Worm (Caenorhabditis elegans) whole organism, late embryonic: ENCODE results near the gene EGAP2.1.

ENCODE experiments used
- C38D4.7 ChIP-seq: fragments of 200-800 bp; sonication (Bioruptor generic); optimal IDR thresholded peaks from 2 replicates; lab custom pipeline; 2018; ENCODE audit warnings: mild to moderate bottlenecking, missing genetic modification characterization, moderate library complexity, missing compliant biosample characterization
- npax-4 ChIP-seq: sonication (generic microtip); optimal IDR thresholded peaks from 2 replicates; lab custom pipeline; 2016; ENCODE audit warnings: missing genetic modification characterization, missing compliant biosample characterization
- pha-4 ChIP-seq: fragments of 150-350 bp; optimal IDR thresholded peaks from 2 replicates; lab custom pipeline; 2018; ENCODE audit warnings: missing biosample characterization, missing genetic modification reagents, missing genetic modification characterization
- ref-2 ChIP-seq: sonication (generic microtip); optimal IDR thresholded peaks from 2 replicates; lab custom pipeline; 2016; ENCODE audit warnings: missing genetic modification characterization, missing compliant biosample characterization
- sox-4 ChIP-seq: sonication (generic microtip); optimal IDR thresholded peaks from 2 replicates; lab custom pipeline; 2017; ENCODE audit warnings: mild to moderate bottlenecking, missing genetic modification characterization, inconsistent platforms, missing compliant biosample characterization
- unc-55 ChIP-seq: sonication (generic microtip); optimal IDR thresholded peaks from 2 replicates; lab custom pipeline; 2017; ENCODE audit warnings: missing biosample characterization, missing genetic modification reagents, missing genetic modification characterization

ce11 chrII:5238366-5238765 lies 7.2 kb downstream of the EGAP2.1 start, which contains the start of gene pho-4:
- TF ChIP-seq unc-55 (no peak), C38D4.7 (GFP tag; lab: Kevin White, UChicago) (no peak), sox-4 (tag; lab: Kevin White, UChicago) (no peak), pha-4 (tag; lab: Kevin White, UChicago) (no peak), ref-2 (tag; lab: Kevin White, UChicago) (no peak), npax-4 (tag; lab: Kevin White, UChicago) (no peak)
